Worm (Caenorhabditis elegans) whole organism, early embryonic: ENCODE results near the gene C27H5.6.

Source experiments
- B0310.2 ChIP-seq: sonication (generic microtip); optimal IDR thresholded peaks from 2 replicates; lab custom pipeline; 2016; ENCODE audit warnings: mild to moderate bottlenecking, missing genetic modification characterization, missing compliant biosample characterization
- F13C5.2 ChIP-seq: sonication (generic microtip); optimal IDR thresholded peaks from 2 replicates; lab custom pipeline; 2017; ENCODE audit warnings: mild to moderate bottlenecking, missing genetic modification characterization, inconsistent platforms, missing compliant biosample characterization
- ama-1 ChIP-seq: fragments of 150-350 bp; optimal IDR thresholded peaks from 2 replicates; lab custom pipeline; 2014
- pes-1 ChIP-seq: fragments of 200-800 bp; sonication (Bioruptor generic); IDR thresholded peaks from 2 replicates; pipeline ENCODE4 v1.3.6; 2022; ENCODE audit warnings: missing genetic modification reagents, missing genetic modification characterization, missing compliant biosample characterization
- sea-1 ChIP-seq: fragments of 200-800 bp; sonication (Bioruptor generic); conservative IDR thresholded peaks from 2 replicates; pipeline ENCODE4 v1.3.6; 2022; ENCODE audit warnings: missing genetic modification characterization, missing compliant biosample characterization

ce11 chrII:7205388-7205787 lies 18.4 kb upstream of the C27H5.6 start, which contains the start of gene srd-59:
- TF ChIP-seq ama-1 (lab: Kevin White, UChicago) = no peak
- TF ChIP-seq F13C5.2 (tag; lab: Kevin White, UChicago) = no peak
- TF ChIP-seq pes-1 (GFP tag; lab: Robert Waterston, UW) = no peak
- no peak for TF ChIP-seq sea-1 (GFP tag; lab: Robert Waterston, UW)
- no peak for TF ChIP-seq B0310.2
